Worm (Caenorhabditis elegans) whole organism, L1 larva: ENCODE data around the gene Y22D7AR.14.

Source experiments
- efl-1 ChIP-seq, 4 experiments: fragments of 150-350 bp; optimal IDR thresholded peaks in 3 of 4; peaks in 1 of 4; 1 replicate in 1 of 4; 2 replicates in 3 of 4; lab custom pipeline; 2014; ENCODE audit warnings: missing biosample characterization in 2 of 4, missing genetic modification characterization in 2 of 4, missing genetic modification reagents in 2 of 4
- elt-2 ChIP-seq: sonication (generic microtip); optimal IDR thresholded peaks from 2 replicates; lab custom pipeline; 2016; ENCODE audit warnings: missing genetic modification characterization, mild to moderate bottlenecking, inconsistent platforms, missing compliant biosample characterization, missing genetic modification reagents
- fos-1 ChIP-seq: fragments of 150-350 bp; optimal IDR thresholded peaks from 2 replicates; lab custom pipeline; 2014; ENCODE audit warnings: missing biosample characterization, missing genetic modification characterization
- lin-15B ChIP-seq: fragments of 150-350 bp; sonication (generic microtip); optimal IDR thresholded peaks from 3 replicates; lab custom pipeline; 2014; ENCODE audit warnings: missing biosample characterization, missing genetic modification characterization
- lin-35 ChIP-seq, 2 experiments: fragments of 150-350 bp; optimal IDR thresholded peaks; 2 replicates each; lab custom pipeline; 2014; ENCODE audit warnings: missing biosample characterization in 2 of 2, missing genetic modification characterization in 2 of 2, missing genetic modification reagents in 2 of 2
- nhr-237 ChIP-seq: fragments of 150-350 bp; optimal IDR thresholded peaks from 2 replicates; lab custom pipeline; 2014; ENCODE audit warnings: missing biosample characterization, missing genetic modification characterization
- nhr-47 ChIP-seq: sonication (generic microtip); optimal IDR thresholded peaks from 2 replicates; lab custom pipeline; 2016; ENCODE audit warnings: mild to moderate bottlenecking, missing genetic modification characterization, moderate library complexity, missing compliant biosample characterization
- nhr-76 ChIP-seq: sonication (generic microtip); optimal IDR thresholded peaks from 2 replicates; lab custom pipeline; 2017; ENCODE audit warnings: missing biosample characterization, missing genetic modification characterization
- pag-3 ChIP-seq: sonication (generic microtip); optimal IDR thresholded peaks from 2 replicates; lab custom pipeline; 2017; ENCODE audit warnings: missing genetic modification characterization, mild to moderate bottlenecking, missing compliant biosample characterization, antibody characterized with exemption, borderline replicate concordance; ENCODE audit not compliant: insufficient read depth
- skn-1 ChIP-seq: fragments of 150-350 bp; optimal IDR thresholded peaks from 2 replicates; lab custom pipeline; 2014; ENCODE audit warnings: missing biosample characterization, missing genetic modification characterization
- snu-23 ChIP-seq: sonication (generic microtip); optimal IDR thresholded peaks from 2 replicates; lab custom pipeline; 2016; ENCODE audit warnings: missing genetic modification characterization, missing compliant biosample characterization
- tlp-1 ChIP-seq: fragments of 150-350 bp; optimal IDR thresholded peaks from 2 replicates; lab custom pipeline; 2014; ENCODE audit warnings: missing biosample characterization, missing genetic modification characterization
- unc-86 ChIP-seq: sonication (generic microtip); optimal IDR thresholded peaks from 2 replicates; lab custom pipeline; 2016; ENCODE audit warnings: missing genetic modification characterization, missing compliant biosample characterization
- ztf-4 ChIP-seq: fragments of 150-350 bp; optimal IDR thresholded peaks from 2 replicates; lab custom pipeline; 2014; ENCODE audit warnings: missing biosample characterization, missing genetic modification characterization

- no peak for TF ChIP-seq fos-1 (tag; lab: Kevin White, UChicago)
- no peak for TF ChIP-seq nhr-237
- TF ChIP-seq nhr-76: no peak
- TF ChIP-seq tlp-1 (tag; lab: Kevin White, UChicago): no peak
- no peak for TF ChIP-seq ztf-4 (tag; lab: Kevin White, UChicago)
- no peak for TF ChIP-seq lin-35 (GFP tag; optimal IDR thresholded peaks at IDR 0.05; lab: Kevin White, UChicago)
- no peak for TF ChIP-seq elt-2 (tag; lab: Kevin White, UChicago)
- no peak for TF ChIP-seq nhr-47
- TF ChIP-seq snu-23 (GFP tag; lab: Kevin White, UChicago): no peak
- no peak for TF ChIP-seq pag-3
- no peak for TF ChIP-seq skn-1 (tag; lab: Kevin White, UChicago)
- TF ChIP-seq unc-86 (tag; lab: Kevin White, UChicago): no peak
- TF ChIP-seq efl-1 (optimal IDR thresholded peaks at IDR 0.05; lab: Kevin White, UChicago): no peak
- no peak for TF ChIP-seq efl-1 (GFP tag; optimal IDR thresholded peaks at IDR 0.05 in 1 of 2; lab: Kevin White, UChicago)
- no peak for TF ChIP-seq lin-15B (tag; lab: Kevin White, UChicago)
Observed at ce11 chrIII:1665373-1665772, 24.5 kb downstream of the Y22D7AR.14 start.
